Worm (Caenorhabditis elegans) whole organism, late embryonic: ENCODE measurements around the gene nspc-16.
A peak's percentile ranks its signal among the peaks of the same experiment; 100 is the strongest.

Experiments
- ama-1 ChIP-seq: fragments of 150-350 bp; optimal IDR thresholded peaks from 2 replicates; lab custom pipeline; 2014
- dmd-4 ChIP-seq: sonication (generic microtip); optimal IDR thresholded peaks from 2 replicates; lab custom pipeline; 2016; ENCODE audit warnings: borderline replicate concordance, missing genetic modification characterization, missing compliant biosample characterization
- eyg-1 ChIP-seq: sonication (generic microtip); optimal IDR thresholded peaks from 2 replicates; lab custom pipeline; 2016; ENCODE audit warnings: missing genotype, missing genetic modification characterization, missing compliant biosample characterization
- pat-9 ChIP-seq: fragments of 200-800 bp; sonication (Bioruptor generic); optimal IDR thresholded peaks from 2 replicates; lab custom pipeline; 2018; ENCODE audit warnings: mild to moderate bottlenecking, missing genetic modification characterization, moderate library complexity, missing compliant biosample characterization
- pax-1 ChIP-seq: fragments of 150-350 bp; optimal IDR thresholded peaks from 2 replicates; lab custom pipeline; 2014; ENCODE audit warnings: missing biosample characterization, missing genetic modification characterization
- sdc-2 ChIP-seq: sonication (generic microtip); optimal IDR thresholded peaks from 2 replicates; lab custom pipeline; 2016; ENCODE audit warnings: missing genotype, missing genetic modification characterization, missing compliant biosample characterization
- tbx-2 ChIP-seq: sonication (generic microtip); optimal IDR thresholded peaks from 2 replicates; lab custom pipeline; 2016; ENCODE audit warnings: missing genetic modification characterization, missing compliant biosample characterization
- unc-55 ChIP-seq: sonication (generic microtip); optimal IDR thresholded peaks from 2 replicates; lab custom pipeline; 2017; ENCODE audit warnings: missing biosample characterization, missing genetic modification reagents, missing genetic modification characterization
- unc-86 ChIP-seq: sonication (generic microtip); optimal IDR thresholded peaks from 2 replicates; lab custom pipeline; 2016; ENCODE audit warnings: missing genetic modification characterization, missing compliant biosample characterization

- TF ChIP-seq pax-1 (tag; lab: Kevin White, UChicago), result no peak
- peak; percentile 67 for TF ChIP-seq ama-1 (lab: Kevin White, UChicago)
- TF ChIP-seq unc-86 (tag; lab: Kevin White, UChicago), result no peak
- peak; percentile 40 for TF ChIP-seq sdc-2 (tag; lab: Kevin White, UChicago)
- TF ChIP-seq eyg-1 (tag; lab: Kevin White, UChicago), result no peak
- TF ChIP-seq pat-9 (tag; lab: Kevin White, UChicago), result no peak
- TF ChIP-seq dmd-4, result no peak
- TF ChIP-seq unc-55 (GFP tag; lab: Kevin White, UChicago), result peak; percentile 75
- TF ChIP-seq tbx-2 (tag; lab: Kevin White, UChicago), result peak; percentile 43
Observed at ce11 chrX:14489945-14490344, 33.4 kb upstream of the nspc-16 start, which contains the start of gene his-24.
